Fruit fly (Drosophila melanogaster) whole organism, wandering third instar larva: ENCODE results near the gene Rh6.

Source experiments
- Abd-B ChIP-seq: fragments of >200 bp; optimal IDR thresholded peaks from 2 replicates; lab custom pipeline; 2017; ENCODE audit warnings: missing biosample characterization, missing genetic modification characterization
- CrebA ChIP-seq: fragments of 200-800 bp; sonication (Bioruptor generic); optimal IDR thresholded peaks from 2 replicates; lab custom pipeline; 2016; ENCODE audit warnings: missing biosample characterization, mild to moderate bottlenecking, missing genetic modification characterization, borderline replicate concordance
- Dfd ChIP-seq: fragments of >200 bp; optimal IDR thresholded peaks from 2 replicates; lab custom pipeline; 2017; ENCODE audit warnings: missing biosample characterization, missing genetic modification characterization
- Hr78 ChIP-seq: fragments of >200 bp; optimal IDR thresholded peaks from 2 replicates; lab custom pipeline; 2017; ENCODE audit warnings: missing biosample characterization, missing genetic modification characterization
- Rel ChIP-seq, 2 experiments: fragments of 200-800 bp; sonication (Bioruptor generic) in 1 of 2; optimal IDR thresholded peaks; 2 replicates in 1 of 2; 3 replicates in 1 of 2; lab custom pipeline; 2016 to 2019; ENCODE audit warnings: mild to moderate bottlenecking in 2 of 2, missing biosample characterization in 2 of 2, missing genetic modification characterization in 2 of 2, moderate library complexity in 1 of 2
- brk ChIP-seq: fragments of 200-800 bp; sonication (Bioruptor generic); optimal IDR thresholded peaks from 2 replicates; lab custom pipeline; 2016; ENCODE audit warnings: missing biosample characterization, mild to moderate bottlenecking, missing genetic modification characterization
- dl ChIP-seq, 2 experiments: fragments of 175-275, 200-275 bp in 1 of 2; fragments of 200-275 bp in 1 of 2; sonication (Bioruptor generic); optimal IDR thresholded peaks; lab custom pipeline; 2018; ENCODE audit warnings: mild to moderate bottlenecking in 2 of 2, missing biosample characterization in 2 of 2, missing genetic modification characterization in 2 of 2, moderate library complexity in 2 of 2; ENCODE audit not compliant: partially characterized antibody in 2 of 2, insufficient read depth in 1 of 2
- psq ChIP-seq: fragments of 200-800 bp; sonication (Bioruptor generic); optimal IDR thresholded peaks from 3 replicates; lab custom pipeline; 2017; ENCODE audit warnings: missing biosample characterization, mild to moderate bottlenecking, missing genetic modification characterization, moderate library complexity
- sv ChIP-seq: fragments of 200-800 bp; sonication (Bioruptor generic); optimal IDR thresholded peaks from 3 replicates; lab custom pipeline; 2016; ENCODE audit warnings: missing biosample characterization, missing genetic modification characterization
- usp ChIP-seq: fragments of >200 bp; optimal IDR thresholded peaks from 2 replicates; lab custom pipeline; 2017; ENCODE audit warnings: missing biosample characterization, missing genetic modification characterization

dm6 chr3R:15485866-15486265, 2.9 kb downstream of the Rh6 start, which contains the start of gene obe:
- no peak for TF ChIP-seq Abd-B (GFP tag; lab: Kevin White, UChicago)
- TF ChIP-seq psq (GFP tag; lab: Kevin White, UChicago): no peak
- no peak for TF ChIP-seq Hr78
- TF ChIP-seq Dfd (GFP tag; lab: Kevin White, UChicago): no peak
- no peak for TF ChIP-seq usp (GFP tag; lab: Kevin White, UChicago)
- TF ChIP-seq CrebA (GFP tag; lab: Kevin White, UChicago): no peak
- TF ChIP-seq dl (GFP tag; optimal IDR thresholded peaks at IDR 0.05; lab: Kevin White, UChicago; ENCODE audit: insufficient read depth in 1 of 2, partially characterized antibody in 2 of 2): no peak
- TF ChIP-seq Rel (GFP tag; optimal IDR thresholded peaks at IDR 0.05; lab: Kevin White, UChicago): no peak
- TF ChIP-seq Rel (tag; optimal IDR thresholded peaks at IDR 0.05; lab: Kevin White, UChicago): no peak
- TF ChIP-seq sv: no peak
- TF ChIP-seq brk (GFP tag; lab: Kevin White, UChicago): no peak
